Worm (Caenorhabditis elegans): Measurements from ENCODE around the gene kcnl-1.

DNA sequence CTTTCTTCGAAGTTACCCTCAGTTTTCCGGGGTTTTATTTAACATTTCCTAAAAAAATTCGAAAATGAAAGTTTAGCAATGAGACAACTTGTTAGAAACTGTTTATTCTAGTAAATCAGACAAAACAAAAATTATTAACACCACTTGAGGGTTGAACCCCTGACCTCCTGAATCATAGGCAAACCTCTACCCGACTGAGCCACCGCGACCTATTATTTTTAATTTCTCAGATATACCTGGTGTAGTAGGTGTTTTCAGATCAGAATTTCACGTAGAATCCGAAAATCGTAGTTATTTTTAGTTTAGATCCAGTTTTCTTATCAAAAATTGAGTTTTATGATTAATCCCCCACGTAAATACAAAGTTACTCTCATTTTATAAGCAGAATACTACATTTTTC, 4.9 kb downstream of the kcnl-1 start:
- TF ChIP-seq skn-1 (tag; optimal IDR thresholded peaks at IDR 0.05), result no peak
- TF ChIP-seq nhr-10 (tag; optimal IDR thresholded peaks at IDR 0.05), result no peak
- no peak for TF ChIP-seq egl-27 (tag; optimal IDR thresholded peaks at IDR 0.05)
- no peak for TF ChIP-seq nhr-6 (tag; optimal IDR thresholded peaks at IDR 0.05)
- TF ChIP-seq lin-11 (tag; optimal IDR thresholded peaks at IDR 0.05), result no peak
- no peak for TF ChIP-seq R02D3.7 (tag; optimal IDR thresholded peaks at IDR 0.05)
- no peak for TF ChIP-seq unc-55 (GFP tag; optimal IDR thresholded peaks at IDR 0.05)
- TF ChIP-seq ama-1 (optimal IDR thresholded peaks at IDR 0.05), result no peak
- TF ChIP-seq ZK546.5 (tag; optimal IDR thresholded peaks at IDR 0.05), result no peak
- TF ChIP-seq nhr-237 (tag; optimal IDR thresholded peaks at IDR 0.05), result no peak
- no peak for TF ChIP-seq fos-1 (tag; optimal IDR thresholded peaks at IDR 0.05)
- no peak for TF ChIP-seq nhr-11 (tag; optimal IDR thresholded peaks at IDR 0.05)
- TF ChIP-seq nhr-25 (tag; optimal IDR thresholded peaks at IDR 0.05), result no peak
- no peak for TF ChIP-seq unc-62 (GFP tag; optimal IDR thresholded peaks at IDR 0.05)
